Worm (Caenorhabditis elegans) whole organism, mixed stage, embryonic: ENCODE results near the gene srw-59.
"Not testable (repeated sequence)": the region's sequence is repeated elsewhere in the genome, so short reads cannot be mapped to it uniquely, and the experiment has no call there.

ENCODE experiments used
- M03D4.4 ChIP-seq: sonication (generic microtip); optimal IDR thresholded peaks from 2 replicates; lab custom pipeline; 2017; ENCODE audit warnings: mild to moderate bottlenecking, missing genetic modification characterization, missing compliant biosample characterization
- bed-3 ChIP-seq: fragments of 200-800 bp; sonication (Bioruptor generic); optimal IDR thresholded peaks from 3 replicates; lab custom pipeline; 2018; ENCODE audit warnings: mild to moderate bottlenecking, missing genetic modification characterization, moderate library complexity, missing compliant biosample characterization
- ceh-39 ChIP-seq: fragments of 150-350 bp; optimal IDR thresholded peaks from 2 replicates; lab custom pipeline; 2014; ENCODE audit warnings: missing biosample characterization, missing genetic modification characterization
- ceh-43 ChIP-seq: fragments of 200-800 bp; sonication (Bioruptor generic); optimal IDR thresholded peaks from 2 replicates; lab custom pipeline; 2018; ENCODE audit warnings: mild to moderate bottlenecking, missing genetic modification characterization, moderate library complexity, missing compliant biosample characterization
- ceh-83 ChIP-seq: fragments of 200-800 bp; sonication (Bioruptor generic); optimal IDR thresholded peaks from 2 replicates; lab custom pipeline; 2018; ENCODE audit warnings: mild to moderate bottlenecking, missing genetic modification characterization, missing compliant biosample characterization
- ces-1 ChIP-seq: fragments of 150-350 bp; optimal IDR thresholded peaks from 2 replicates; lab custom pipeline; 2014; ENCODE audit warnings: missing biosample characterization, missing genetic modification reagents, missing genetic modification characterization
- cnd-1 ChIP-seq: fragments of 200-800 bp; sonication (Bioruptor generic); optimal IDR thresholded peaks from 2 replicates; lab custom pipeline; 2018; ENCODE audit warnings: mild to moderate bottlenecking, missing genetic modification characterization, missing compliant biosample characterization
- drap-1 ChIP-seq: fragments of 200-800 bp; sonication (Bioruptor generic); optimal IDR thresholded peaks from 3 replicates; lab custom pipeline; 2018; ENCODE audit warnings: mild to moderate bottlenecking, missing genetic modification characterization, missing compliant biosample characterization
- elt-1 ChIP-seq: sonication (generic microtip); optimal IDR thresholded peaks from 2 replicates; lab custom pipeline; 2017; ENCODE audit warnings: missing genetic modification characterization, mild to moderate bottlenecking, missing compliant biosample characterization, antibody characterized with exemption, moderate library complexity, borderline replicate concordance; ENCODE audit not compliant: insufficient read depth
- elt-3 ChIP-seq: fragments of 150-350 bp; optimal IDR thresholded peaks from 2 replicates; lab custom pipeline; 2014; ENCODE audit warnings: missing biosample characterization, missing genetic modification characterization
- flh-1 ChIP-seq: fragments of 200-800 bp; sonication (Bioruptor generic); optimal IDR thresholded peaks from 2 replicates; lab custom pipeline; 2018; ENCODE audit warnings: mild to moderate bottlenecking, missing genetic modification characterization, moderate library complexity, missing compliant biosample characterization
- ham-2 ChIP-seq: fragments of 200-800 bp; sonication (Bioruptor generic); optimal IDR thresholded peaks from 2 replicates; lab custom pipeline; 2018; ENCODE audit warnings: mild to moderate bottlenecking, missing genetic modification characterization, missing compliant biosample characterization
- lin-13 ChIP-seq: fragments of 150-350 bp; optimal IDR thresholded peaks from 2 replicates; lab custom pipeline; 2014; ENCODE audit warnings: missing biosample characterization, missing genetic modification characterization
- lin-32 ChIP-seq: fragments of 200-800 bp; sonication (Bioruptor generic); optimal IDR thresholded peaks from 2 replicates; lab custom pipeline; 2018; ENCODE audit warnings: mild to moderate bottlenecking, missing genetic modification characterization, missing compliant biosample characterization
- lsy-2 ChIP-seq: fragments of 150-350 bp; optimal IDR thresholded peaks from 2 replicates; lab custom pipeline; 2014; ENCODE audit warnings: missing biosample characterization, missing genetic modification characterization
- mab-5 ChIP-seq: fragments of 150-350 bp; optimal IDR thresholded peaks from 2 replicates; lab custom pipeline; 2014; ENCODE audit warnings: missing biosample characterization, missing genetic modification characterization
- mep-1 ChIP-seq: fragments of 150-350 bp; optimal IDR thresholded peaks from 2 replicates; lab custom pipeline; 2017; ENCODE audit warnings: missing biosample characterization, missing genetic modification reagents, missing genetic modification characterization, inconsistent platforms
- mls-2 ChIP-seq: sonication (generic microtip); optimal IDR thresholded peaks from 2 replicates; lab custom pipeline; 2016; ENCODE audit warnings: mild to moderate bottlenecking, missing genetic modification characterization, moderate library complexity, missing compliant biosample characterization
- nhr-12 ChIP-seq: fragments of 150-350 bp; optimal IDR thresholded peaks from 2 replicates; lab custom pipeline; 2014; ENCODE audit warnings: missing biosample characterization, missing genetic modification characterization
- nhr-2 ChIP-seq: fragments of 150-350 bp; optimal IDR thresholded peaks from 2 replicates; lab custom pipeline; 2014; ENCODE audit warnings: missing biosample characterization, missing genetic modification characterization
- nhr-28 ChIP-seq: fragments of 150-350 bp; optimal IDR thresholded peaks from 2 replicates; lab custom pipeline; 2014; ENCODE audit warnings: missing biosample characterization, missing genetic modification characterization
- nhr-76 ChIP-seq: sonication (generic microtip); optimal IDR thresholded peaks from 2 replicates; lab custom pipeline; 2017; ENCODE audit warnings: missing biosample characterization, missing genetic modification characterization
- pha-4 ChIP-seq: fragments of 150-350 bp; optimal IDR thresholded peaks from 2 replicates; lab custom pipeline; 2018; ENCODE audit warnings: missing biosample characterization, missing genetic modification reagents, missing genetic modification characterization
- sem-2 ChIP-seq: fragments of 200-800 bp; sonication (Bioruptor generic); optimal IDR thresholded peaks from 2 replicates; lab custom pipeline; 2018; ENCODE audit warnings: mild to moderate bottlenecking, missing genetic modification characterization, missing compliant biosample characterization
- snpc-4 ChIP-seq: fragments of 150-350 bp; optimal IDR thresholded peaks from 2 replicates; lab custom pipeline; 2014; ENCODE audit warnings: missing biosample characterization, missing genetic modification characterization
- sptf-1 ChIP-seq: sonication (generic microtip); optimal IDR thresholded peaks from 2 replicates; lab custom pipeline; 2017; ENCODE audit warnings: mild to moderate bottlenecking, missing genetic modification characterization, moderate library complexity, missing compliant biosample characterization
- unc-120 ChIP-seq: sonication (generic microtip); optimal IDR thresholded peaks from 2 replicates; lab custom pipeline; 2017; ENCODE audit warnings: missing genetic modification characterization, missing compliant biosample characterization; ENCODE audit not compliant: poor library complexity, severe bottlenecking
- unc-39 ChIP-seq: fragments of 150-350 bp; optimal IDR thresholded peaks from 2 replicates; lab custom pipeline; 2014; ENCODE audit warnings: missing biosample characterization, missing genetic modification characterization
- unc-62 ChIP-seq: fragments of 150-350 bp; optimal IDR thresholded peaks from 2 replicates; lab custom pipeline; 2014; ENCODE audit warnings: missing biosample characterization, missing genetic modification reagents, missing genetic modification characterization
- zip-8 ChIP-seq: fragments of 150-350 bp; optimal IDR thresholded peaks from 2 replicates; lab custom pipeline; 2014; ENCODE audit warnings: missing biosample characterization, missing genetic modification characterization
- ztf-11 ChIP-seq: fragments of 150-350 bp; optimal IDR thresholded peaks from 2 replicates; lab custom pipeline; 2014; ENCODE audit warnings: missing biosample characterization, missing genetic modification characterization

The srw-59 gene

ce11 chrV:15950903-15951302 is at the start of gene srw-59:
Gene srw-59 (minus strand): TSS chrV:15951003.
- no peak for TF ChIP-seq lin-13 (tag; lab: Kevin White, UChicago)
- TF ChIP-seq unc-120, result no peak
- TF ChIP-seq ces-1 (GFP tag; lab: Kevin White, UChicago), result no peak
- TF ChIP-seq sptf-1 (tag; lab: Kevin White, UChicago), result no peak
- no peak for TF ChIP-seq ceh-83
- TF ChIP-seq elt-3 (tag; lab: Kevin White, UChicago), result no peak
- no peak for TF ChIP-seq M03D4.4 (tag; lab: Kevin White, UChicago)
- TF ChIP-seq unc-62 (GFP tag; lab: Kevin White, UChicago), result no peak
- no peak for TF ChIP-seq ham-2 (GFP tag; lab: Kevin White, UChicago)
- TF ChIP-seq unc-39 (tag; lab: Kevin White, UChicago), result no peak
- TF ChIP-seq bed-3 (GFP tag; lab: Kevin White, UChicago), result no peak
- TF ChIP-seq ceh-43 (GFP tag; lab: Kevin White, UChicago), result no peak
- TF ChIP-seq nhr-2 (tag; lab: Kevin White, UChicago), result no peak
- no peak for TF ChIP-seq mab-5 (tag; lab: Kevin White, UChicago)
- no peak for TF ChIP-seq snpc-4 (tag; lab: Kevin White, UChicago)
- no peak for TF ChIP-seq lsy-2 (tag; lab: Kevin White, UChicago)
- no peak for TF ChIP-seq pha-4 (tag; lab: Kevin White, UChicago)
- no peak for TF ChIP-seq sem-2 (GFP tag; lab: Kevin White, UChicago)
- TF ChIP-seq lin-32 (GFP tag; lab: Kevin White, UChicago), result no peak
- no peak for TF ChIP-seq ztf-11 (tag; lab: Kevin White, UChicago)
- TF ChIP-seq, all 35 proteins: peak for 0

ce11 chrV:16000433-16000832 is 49.6 kb upstream of the srw-59 start, which contains the start of gene nhr-50:
Gene nhr-50 (minus strand): TSS chrV:16000631.
- TF ChIP-seq pha-4 (tag; lab: Kevin White, UChicago) (peak; percentile 36), ceh-39 (tag; lab: Kevin White, UChicago) (no peak), cnd-1 (tag; lab: Kevin White, UChicago) (no peak)
- TF ChIP-seq, all 35 proteins: peak for 1

ce11 chrV:15996655-15997186 is 45.9 kb upstream of the srw-59 start, which contains the start of the genes C06C6.9 and C06C6.8:
Gene C06C6.9 (minus strand): TSS chrV:15996755.
Gene C06C6.8 (plus strand): TSS chrV:15997136.
- TF ChIP-seq elt-1 (tag; lab: Kevin White, UChicago) (no peak), pha-4 (tag; lab: Kevin White, UChicago) (no peak), lin-13 (tag; lab: Kevin White, UChicago) (no peak), nhr-76 (no peak), ceh-39 (tag; lab: Kevin White, UChicago) (no peak), nhr-12 (tag; lab: Kevin White, UChicago) (no peak), ztf-11 (tag; lab: Kevin White, UChicago) (no peak), flh-1 (GFP tag; lab: Kevin White, UChicago) (no peak), M03D4.4 (tag; lab: Kevin White, UChicago) (no peak), mep-1 (tag; lab: Kevin White, UChicago) (no peak), drap-1 (GFP tag; lab: Kevin White, UChicago) (no peak), mls-2 (tag; lab: Kevin White, UChicago) (no peak), lin-32 (GFP tag; lab: Kevin White, UChicago) (no peak), unc-120 (no peak), ces-1 (GFP tag; lab: Kevin White, UChicago) (no peak), zip-8 (tag; lab: Kevin White, UChicago) (no peak), ceh-43 (GFP tag; lab: Kevin White, UChicago) (no peak), sptf-1 (tag; lab: Kevin White, UChicago) (no peak)

DNA sequence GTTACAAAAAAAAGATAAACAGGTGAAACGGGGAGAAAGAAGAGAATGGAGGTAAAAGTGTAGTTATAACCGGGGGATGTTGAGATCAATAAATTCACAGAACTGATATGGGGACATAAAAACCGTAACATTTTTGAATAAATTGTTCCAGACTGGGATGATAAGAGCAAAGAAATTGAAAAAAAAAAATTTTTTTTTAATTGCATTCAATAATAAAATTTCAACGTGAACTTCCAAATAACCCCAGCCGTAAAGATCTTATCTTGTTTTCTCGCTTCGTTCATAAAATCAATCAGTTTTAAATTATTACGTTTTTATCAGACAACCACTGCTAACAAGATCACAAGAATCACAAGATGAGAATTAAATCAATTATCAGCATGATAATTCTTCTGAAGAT is 41.0 kb upstream of the srw-59 start, which contains the start of gene C06C6.7:
C06C6.7 (plus strand) TSS at position 301 of the 400 bp plus-strand sequence.
- TF ChIP-seq nhr-28; lin-32 (GFP tag; lab: Kevin White, UChicago); ceh-43 (GFP tag; lab: Kevin White, UChicago): not testable (repeated sequence)
- TF ChIP-seq, all 35 proteins: peak for 0; not testable (repeated sequence) for 35
